Fruit fly (Drosophila melanogaster) Kc167 (cell line): ENCODE measurements around the gene CG33658.

Experiments
- Myc ChIP-seq: fragments of >200 bp; optimal IDR thresholded peaks from 2 replicates; lab custom pipeline; 2017; ENCODE audit warnings: missing external identifiers
- Sin3A ChIP-seq: fragments of >200 bp; optimal IDR thresholded peaks from 2 replicates; lab custom pipeline; 2018; ENCODE audit warnings: missing external identifiers
- h ChIP-seq: fragments of >200 bp; optimal IDR thresholded peaks from 3 replicates; lab custom pipeline; 2018; ENCODE audit warnings: missing external identifiers
- insv ChIP-seq: fragments of >200 bp; optimal IDR thresholded peaks from 3 replicates; lab custom pipeline; 2018; ENCODE audit warnings: missing external identifiers
- psq ChIP-seq: fragments of >200 bp; optimal IDR thresholded peaks from 2 replicates; lab custom pipeline; 2017; ENCODE audit warnings: missing external identifiers
- ttk ChIP-seq: sonication (Bioruptor generic); optimal IDR thresholded peaks from 2 replicates; lab custom pipeline; 2017; ENCODE audit warnings: missing external identifiers

DNA sequence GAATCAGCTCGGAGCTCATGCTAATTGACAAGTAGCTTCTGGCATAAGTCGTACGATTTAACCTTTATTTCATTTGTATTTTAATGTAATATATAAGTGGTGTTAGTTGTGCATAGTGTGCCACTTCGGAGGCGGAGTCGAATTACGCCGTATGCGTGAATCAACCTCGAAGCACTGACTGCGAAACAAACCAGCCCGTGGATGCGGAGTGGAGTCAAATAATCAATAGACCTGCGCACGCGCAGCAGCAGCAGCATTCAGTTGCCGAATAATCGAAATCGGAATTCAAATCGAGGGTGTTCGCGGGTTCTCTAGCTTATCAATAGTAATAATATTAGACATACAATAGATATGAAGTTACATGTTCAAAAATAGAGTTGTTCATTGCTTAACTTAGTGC lies 12.7 kb downstream of the CG33658 start, which contains the start of gene RabX4:
- TF ChIP-seq h (lab: Kevin White, UChicago) = no peak
- TF ChIP-seq insv = no peak
- no peak for TF ChIP-seq Myc (lab: Kevin White, UChicago)
- TF ChIP-seq psq (lab: Kevin White, UChicago) = no peak
- no peak for TF ChIP-seq ttk (lab: Kevin White, UChicago)
- TF ChIP-seq Sin3A (lab: Kevin White, UChicago) = no peak
